Worm (Caenorhabditis elegans) whole organism, mixed stage, embryonic: ENCODE data around the gene paic-1.

ENCODE experiments used
- bed-3 ChIP-seq: fragments of 200-800 bp; sonication (Bioruptor generic); optimal IDR thresholded peaks from 3 replicates; lab custom pipeline; 2018; ENCODE audit warnings: mild to moderate bottlenecking, missing genetic modification characterization, moderate library complexity, missing compliant biosample characterization
- blmp-1 ChIP-seq: fragments of 150-350 bp; optimal IDR thresholded peaks from 2 replicates; lab custom pipeline; 2014; ENCODE audit warnings: missing biosample characterization, missing genetic modification characterization
- ceh-39 ChIP-seq: fragments of 150-350 bp; optimal IDR thresholded peaks from 2 replicates; lab custom pipeline; 2014; ENCODE audit warnings: missing biosample characterization, missing genetic modification characterization
- ceh-43 ChIP-seq: fragments of 200-800 bp; sonication (Bioruptor generic); optimal IDR thresholded peaks from 2 replicates; lab custom pipeline; 2018; ENCODE audit warnings: mild to moderate bottlenecking, missing genetic modification characterization, moderate library complexity, missing compliant biosample characterization
- ceh-83 ChIP-seq: fragments of 200-800 bp; sonication (Bioruptor generic); optimal IDR thresholded peaks from 2 replicates; lab custom pipeline; 2018; ENCODE audit warnings: mild to moderate bottlenecking, missing genetic modification characterization, missing compliant biosample characterization
- cnd-1 ChIP-seq: fragments of 200-800 bp; sonication (Bioruptor generic); optimal IDR thresholded peaks from 2 replicates; lab custom pipeline; 2018; ENCODE audit warnings: mild to moderate bottlenecking, missing genetic modification characterization, missing compliant biosample characterization
- drap-1 ChIP-seq: fragments of 200-800 bp; sonication (Bioruptor generic); optimal IDR thresholded peaks from 3 replicates; lab custom pipeline; 2018; ENCODE audit warnings: mild to moderate bottlenecking, missing genetic modification characterization, missing compliant biosample characterization
- elt-1 ChIP-seq: sonication (generic microtip); optimal IDR thresholded peaks from 2 replicates; lab custom pipeline; 2017; ENCODE audit warnings: missing genetic modification characterization, mild to moderate bottlenecking, missing compliant biosample characterization, antibody characterized with exemption, moderate library complexity, borderline replicate concordance; ENCODE audit not compliant: insufficient read depth
- elt-3 ChIP-seq: fragments of 150-350 bp; optimal IDR thresholded peaks from 2 replicates; lab custom pipeline; 2014; ENCODE audit warnings: missing biosample characterization, missing genetic modification characterization
- flh-1 ChIP-seq: fragments of 200-800 bp; sonication (Bioruptor generic); optimal IDR thresholded peaks from 2 replicates; lab custom pipeline; 2018; ENCODE audit warnings: mild to moderate bottlenecking, missing genetic modification characterization, moderate library complexity, missing compliant biosample characterization
- ham-2 ChIP-seq: fragments of 200-800 bp; sonication (Bioruptor generic); optimal IDR thresholded peaks from 2 replicates; lab custom pipeline; 2018; ENCODE audit warnings: mild to moderate bottlenecking, missing genetic modification characterization, missing compliant biosample characterization
- hlh-1 ChIP-seq: fragments of 150-350 bp; optimal IDR thresholded peaks from 2 replicates; lab custom pipeline; 2014; ENCODE audit warnings: missing biosample characterization, missing genetic modification reagents, missing genetic modification characterization
- lin-13 ChIP-seq: fragments of 150-350 bp; optimal IDR thresholded peaks from 2 replicates; lab custom pipeline; 2014; ENCODE audit warnings: missing biosample characterization, missing genetic modification characterization
- lin-32 ChIP-seq: fragments of 200-800 bp; sonication (Bioruptor generic); optimal IDR thresholded peaks from 2 replicates; lab custom pipeline; 2018; ENCODE audit warnings: mild to moderate bottlenecking, missing genetic modification characterization, missing compliant biosample characterization
- lsy-2 ChIP-seq: fragments of 150-350 bp; optimal IDR thresholded peaks from 2 replicates; lab custom pipeline; 2014; ENCODE audit warnings: missing biosample characterization, missing genetic modification characterization
- mab-5 ChIP-seq: fragments of 150-350 bp; optimal IDR thresholded peaks from 2 replicates; lab custom pipeline; 2014; ENCODE audit warnings: missing biosample characterization, missing genetic modification characterization
- mep-1 ChIP-seq: fragments of 150-350 bp; optimal IDR thresholded peaks from 2 replicates; lab custom pipeline; 2017; ENCODE audit warnings: missing biosample characterization, missing genetic modification reagents, missing genetic modification characterization, inconsistent platforms
- mls-2 ChIP-seq: sonication (generic microtip); optimal IDR thresholded peaks from 2 replicates; lab custom pipeline; 2016; ENCODE audit warnings: mild to moderate bottlenecking, missing genetic modification characterization, moderate library complexity, missing compliant biosample characterization
- nhr-12 ChIP-seq: fragments of 150-350 bp; optimal IDR thresholded peaks from 2 replicates; lab custom pipeline; 2014; ENCODE audit warnings: missing biosample characterization, missing genetic modification characterization
- nhr-237 ChIP-seq: fragments of 150-350 bp; optimal IDR thresholded peaks from 2 replicates; lab custom pipeline; 2014; ENCODE audit warnings: missing biosample characterization, missing genetic modification characterization
- nhr-28 ChIP-seq: fragments of 150-350 bp; optimal IDR thresholded peaks from 2 replicates; lab custom pipeline; 2014; ENCODE audit warnings: missing biosample characterization, missing genetic modification characterization
- nhr-76 ChIP-seq: sonication (generic microtip); optimal IDR thresholded peaks from 2 replicates; lab custom pipeline; 2017; ENCODE audit warnings: missing biosample characterization, missing genetic modification characterization
- pha-4 ChIP-seq: fragments of 150-350 bp; optimal IDR thresholded peaks from 2 replicates; lab custom pipeline; 2018; ENCODE audit warnings: missing biosample characterization, missing genetic modification reagents, missing genetic modification characterization
- snpc-4 ChIP-seq: fragments of 150-350 bp; optimal IDR thresholded peaks from 2 replicates; lab custom pipeline; 2014; ENCODE audit warnings: missing biosample characterization, missing genetic modification characterization
- sptf-1 ChIP-seq: sonication (generic microtip); optimal IDR thresholded peaks from 2 replicates; lab custom pipeline; 2017; ENCODE audit warnings: mild to moderate bottlenecking, missing genetic modification characterization, moderate library complexity, missing compliant biosample characterization
- tbx-8 ChIP-seq: fragments of 200-800 bp; sonication (Bioruptor generic); optimal IDR thresholded peaks from 2 replicates; lab custom pipeline; 2018; ENCODE audit warnings: mild to moderate bottlenecking, missing genetic modification characterization, moderate library complexity, missing compliant biosample characterization
- unc-39 ChIP-seq: fragments of 150-350 bp; optimal IDR thresholded peaks from 2 replicates; lab custom pipeline; 2014; ENCODE audit warnings: missing biosample characterization, missing genetic modification characterization
- unc-62 ChIP-seq: fragments of 150-350 bp; optimal IDR thresholded peaks from 2 replicates; lab custom pipeline; 2014; ENCODE audit warnings: missing biosample characterization, missing genetic modification reagents, missing genetic modification characterization
- zip-8 ChIP-seq: fragments of 150-350 bp; optimal IDR thresholded peaks from 2 replicates; lab custom pipeline; 2014; ENCODE audit warnings: missing biosample characterization, missing genetic modification characterization
- ztf-11 ChIP-seq: fragments of 150-350 bp; optimal IDR thresholded peaks from 2 replicates; lab custom pipeline; 2014; ENCODE audit warnings: missing biosample characterization, missing genetic modification characterization

The paic-1 gene

ce11 chrII:4374885-4375284 lies 2.6 kb upstream of the paic-1 start:
- no peak for TF ChIP-seq ceh-39
- no peak for TF ChIP-seq blmp-1
- no peak for TF ChIP-seq snpc-4 (tag; lab: Kevin White, UChicago)
- no peak for TF ChIP-seq cnd-1 (tag; lab: Kevin White, UChicago)
- no peak for TF ChIP-seq zip-8 (tag; lab: Kevin White, UChicago)
- no peak for TF ChIP-seq elt-1 (tag; lab: Kevin White, UChicago)
- TF ChIP-seq nhr-28, result no peak

ce11 chrII:4372867-4373397 lies 607 bp upstream of the paic-1 start:
- TF ChIP-seq blmp-1 (no peak), snpc-4 (tag; lab: Kevin White, UChicago) (no peak), cnd-1 (tag; lab: Kevin White, UChicago) (no peak), zip-8 (tag; lab: Kevin White, UChicago) (no peak), ceh-83 (GFP tag; lab: Kevin White, UChicago) (no peak), elt-1 (tag; lab: Kevin White, UChicago) (no peak), elt-3 (no peak), mep-1 (tag; lab: Kevin White, UChicago) (no peak), ceh-39 (no peak), ztf-11 (tag; lab: Kevin White, UChicago) (no peak), flh-1 (no peak), ceh-43 (GFP tag; lab: Kevin White, UChicago) (no peak)

- TF ChIP-seq ham-2 (no peak), elt-1 (tag; lab: Kevin White, UChicago) (no peak), ceh-83 (GFP tag; lab: Kevin White, UChicago) (no peak), snpc-4 (tag; lab: Kevin White, UChicago) (no peak), pha-4 (tag; lab: Kevin White, UChicago) (no peak), nhr-237 (tag; lab: Kevin White, UChicago) (no peak), mep-1 (tag; lab: Kevin White, UChicago) (no peak), mab-5 (tag; lab: Kevin White, UChicago) (no peak), nhr-76 (no peak), lin-32 (no peak), nhr-12 (tag; lab: Kevin White, UChicago) (no peak), ztf-11 (tag; lab: Kevin White, UChicago) (no peak), unc-39 (no peak), unc-62 (GFP tag; lab: Kevin White, UChicago) (no peak)
Measured at ce11 chrII:4370842-4371241, 1.5 kb downstream of the paic-1 start.

ce11 chrII:4369715-4370114 lies 2.6 kb downstream of the paic-1 start:
- TF ChIP-seq lsy-2 (no peak), bed-3 (GFP tag; lab: Kevin White, UChicago) (no peak), nhr-237 (tag; lab: Kevin White, UChicago) (no peak), sptf-1 (tag; lab: Kevin White, UChicago) (no peak), ham-2 (no peak)

ce11 chrII:4367923-4368322 lies 4.4 kb downstream of the paic-1 start, which contains the start of gene try-9:
Gene try-9 (plus strand): TSS chrII:4368223.
- TF ChIP-seq ceh-39 (no peak), tbx-8 (GFP tag; lab: Kevin White, UChicago) (no peak), hlh-1 (tag; lab: Kevin White, UChicago) (no peak), pha-4 (tag; lab: Kevin White, UChicago) (no peak), elt-3 (no peak), bed-3 (GFP tag; lab: Kevin White, UChicago) (no peak), sptf-1 (tag; lab: Kevin White, UChicago) (no peak), mls-2 (no peak), ceh-83 (GFP tag; lab: Kevin White, UChicago) (no peak)

- no peak for TF ChIP-seq bed-3 (GFP tag; lab: Kevin White, UChicago)
- no peak for TF ChIP-seq unc-39
- no peak for TF ChIP-seq nhr-28
- no peak for TF ChIP-seq nhr-76
- TF ChIP-seq elt-1 (tag; lab: Kevin White, UChicago), result no peak
- TF ChIP-seq lin-13, result no peak
- TF ChIP-seq ztf-11 (tag; lab: Kevin White, UChicago), result no peak
- TF ChIP-seq nhr-237 (tag; lab: Kevin White, UChicago), result no peak
- no peak for TF ChIP-seq ceh-83 (GFP tag; lab: Kevin White, UChicago)
- no peak for TF ChIP-seq drap-1
- no peak for TF ChIP-seq nhr-12 (tag; lab: Kevin White, UChicago)
- TF ChIP-seq hlh-1 (tag; lab: Kevin White, UChicago), result no peak
- no peak for TF ChIP-seq mls-2
- no peak for TF ChIP-seq ham-2
- no peak for TF ChIP-seq lsy-2
- TF ChIP-seq sptf-1 (tag; lab: Kevin White, UChicago), result no peak
- TF ChIP-seq mab-5 (tag; lab: Kevin White, UChicago), result no peak
- TF ChIP-seq unc-62 (GFP tag; lab: Kevin White, UChicago), result no peak
- TF ChIP-seq, all 35 proteins: peak for 0
Measured at ce11 chrII:4362088-4362487, 10.2 kb downstream of the paic-1 start.
